Worm (Caenorhabditis elegans) whole organism, early embryonic: ENCODE results near the gene abhd-5.2.
A peak's percentile ranks its signal among the peaks of the same experiment; 100 is the strongest.

ENCODE experiments used
- B0310.2 ChIP-seq: sonication (generic microtip); optimal IDR thresholded peaks from 2 replicates; lab custom pipeline; 2016; ENCODE audit warnings: mild to moderate bottlenecking, missing genetic modification characterization, missing compliant biosample characterization
- F13C5.2 ChIP-seq: sonication (generic microtip); optimal IDR thresholded peaks from 2 replicates; lab custom pipeline; 2017; ENCODE audit warnings: mild to moderate bottlenecking, missing genetic modification characterization, inconsistent platforms, missing compliant biosample characterization
- aly-1 ChIP-seq: sonication (generic microtip); optimal IDR thresholded peaks from 2 replicates; lab custom pipeline; 2016; ENCODE audit warnings: missing genetic modification characterization, missing compliant biosample characterization
- ama-1 ChIP-seq: fragments of 150-350 bp; optimal IDR thresholded peaks from 2 replicates; lab custom pipeline; 2014
- ceh-13 ChIP-seq: fragments of 200-800 bp; sonication (Bioruptor generic); optimal IDR thresholded peaks from 2 replicates; lab custom pipeline; 2018; ENCODE audit warnings: mild to moderate bottlenecking, missing genetic modification characterization, missing compliant biosample characterization
- ceh-36 ChIP-seq: sonication (generic microtip); optimal IDR thresholded peaks from 2 replicates; lab custom pipeline; 2016; ENCODE audit warnings: missing genetic modification characterization, inconsistent platforms, missing compliant biosample characterization
- ets-7 ChIP-seq: sonication (generic microtip); optimal IDR thresholded peaks from 2 replicates; lab custom pipeline; 2016; ENCODE audit warnings: missing genotype, missing genetic modification characterization, missing compliant biosample characterization
- flt-1 ChIP-seq: fragments of 200-800 bp; sonication (Bioruptor generic); IDR thresholded peaks from 2 replicates; pipeline ENCODE4 v1.3.6; 2022; ENCODE audit warnings: missing genetic modification characterization, missing compliant biosample characterization
- hmbx-1 ChIP-seq: sonication (generic microtip); optimal IDR thresholded peaks from 2 replicates; lab custom pipeline; 2016; ENCODE audit warnings: mild to moderate bottlenecking, missing genetic modification characterization, missing compliant biosample characterization
- hmg-4 ChIP-seq: fragments of 200-800 bp; sonication (Bioruptor generic); optimal IDR thresholded peaks from 2 replicates; lab custom pipeline; 2018; ENCODE audit warnings: mild to moderate bottlenecking, missing genetic modification characterization, missing compliant biosample characterization
- hnd-1 ChIP-seq: sonication (generic microtip); optimal IDR thresholded peaks from 2 replicates; lab custom pipeline; 2016; ENCODE audit warnings: missing genetic modification characterization, missing compliant biosample characterization
- pes-1 ChIP-seq: fragments of 200-800 bp; sonication (Bioruptor generic); IDR thresholded peaks from 2 replicates; pipeline ENCODE4 v1.3.6; 2022; ENCODE audit warnings: missing genetic modification reagents, missing genetic modification characterization, missing compliant biosample characterization
- scrt-1 ChIP-seq: fragments of 200-800 bp; sonication (Bioruptor generic); IDR thresholded peaks from 2 replicates; pipeline ENCODE4 v1.3.6; 2022; ENCODE audit warnings: missing genetic modification characterization, missing compliant biosample characterization
- sea-1 ChIP-seq: fragments of 200-800 bp; sonication (Bioruptor generic); conservative IDR thresholded peaks from 2 replicates; pipeline ENCODE4 v1.3.6; 2022; ENCODE audit warnings: missing genetic modification characterization, missing compliant biosample characterization
- tbx-11 ChIP-seq: fragments of 200-800 bp; sonication (Bioruptor generic); IDR thresholded peaks from 2 replicates; pipeline ENCODE4 v1.3.6; 2022; ENCODE audit warnings: missing genetic modification characterization, missing compliant biosample characterization
- tbx-37 ChIP-seq: fragments of 200-800 bp; sonication (Bioruptor generic); conservative IDR thresholded peaks from 2 replicates; pipeline ENCODE4 v1.3.6; 2022; ENCODE audit warnings: missing genetic modification reagents, missing genetic modification characterization, missing compliant biosample characterization
- tra-4 ChIP-seq: sonication (generic microtip); optimal IDR thresholded peaks from 2 replicates; lab custom pipeline; 2017; ENCODE audit warnings: missing genetic modification characterization, missing compliant biosample characterization

abhd-5.2 gene

DNA sequence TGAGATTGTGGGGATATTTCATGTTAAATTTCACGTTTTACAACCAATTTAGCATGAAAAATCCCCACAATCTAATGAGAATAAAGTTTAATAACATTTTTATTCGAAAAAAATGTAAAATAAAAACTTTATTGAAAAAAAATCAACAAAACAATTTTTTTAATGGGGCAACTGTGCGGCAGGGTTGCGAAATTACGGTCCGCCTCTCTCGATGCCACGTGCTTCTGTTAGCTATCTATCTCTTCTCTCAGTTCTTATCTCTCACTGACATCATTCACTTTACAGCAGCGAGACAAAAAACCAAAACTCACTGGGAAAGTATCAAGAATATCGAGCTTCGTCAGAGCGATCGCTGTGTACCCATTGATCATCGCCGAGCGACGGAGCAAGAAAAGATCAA is 23.9 kb upstream of the abhd-5.2 start:
- no peak for TF ChIP-seq ama-1 (lab: Kevin White, UChicago)
- TF ChIP-seq ceh-36 (tag; lab: Kevin White, UChicago), result no peak
- no peak for TF ChIP-seq hmbx-1
- no peak for TF ChIP-seq sea-1 (GFP tag; lab: Robert Waterston, UW)
- no peak for TF ChIP-seq scrt-1 (GFP tag; lab: Robert Waterston, UW)
- no peak for TF ChIP-seq B0310.2 (tag; lab: Kevin White, UChicago)
- TF ChIP-seq tbx-37, result no peak
- TF ChIP-seq ets-7 (tag; lab: Kevin White, UChicago), result no peak
- no peak for TF ChIP-seq aly-1
- TF ChIP-seq hnd-1, result no peak
- no peak for TF ChIP-seq flt-1
- TF ChIP-seq tra-4 (tag; lab: Kevin White, UChicago), result no peak
- no peak for TF ChIP-seq tbx-11 (GFP tag; lab: Robert Waterston, UW)
- TF ChIP-seq pes-1 (GFP tag; lab: Robert Waterston, UW), result no peak
- no peak for TF ChIP-seq ceh-13
- no peak for TF ChIP-seq hmg-4 (GFP tag; lab: Kevin White, UChicago)
- no peak for TF ChIP-seq F13C5.2 (tag; lab: Kevin White, UChicago)

DNA sequence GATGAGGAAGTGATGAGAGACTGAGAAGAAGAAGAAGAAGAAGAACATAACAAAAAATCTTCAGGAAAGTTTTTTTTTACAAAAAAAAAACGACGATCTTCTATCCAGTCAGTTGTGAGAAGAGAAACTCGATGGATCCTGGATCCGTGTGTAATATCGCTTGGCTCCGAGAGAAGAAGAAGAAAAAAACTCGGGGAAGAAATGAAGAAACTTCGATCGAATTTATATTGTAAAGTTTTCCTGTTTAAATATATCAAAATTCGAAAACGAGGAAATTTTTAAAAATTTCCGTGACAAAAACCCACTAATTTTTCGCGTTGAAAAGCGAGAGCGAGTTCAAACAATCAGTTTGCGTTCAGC is 21.2 kb upstream of the abhd-5.2 start, which contains the start of gene adss-1:
Gene adss-1, minus strand, starts transcription at position 101 of the 360 bp plus-strand sequence.
- no peak for TF ChIP-seq ceh-13

DNA sequence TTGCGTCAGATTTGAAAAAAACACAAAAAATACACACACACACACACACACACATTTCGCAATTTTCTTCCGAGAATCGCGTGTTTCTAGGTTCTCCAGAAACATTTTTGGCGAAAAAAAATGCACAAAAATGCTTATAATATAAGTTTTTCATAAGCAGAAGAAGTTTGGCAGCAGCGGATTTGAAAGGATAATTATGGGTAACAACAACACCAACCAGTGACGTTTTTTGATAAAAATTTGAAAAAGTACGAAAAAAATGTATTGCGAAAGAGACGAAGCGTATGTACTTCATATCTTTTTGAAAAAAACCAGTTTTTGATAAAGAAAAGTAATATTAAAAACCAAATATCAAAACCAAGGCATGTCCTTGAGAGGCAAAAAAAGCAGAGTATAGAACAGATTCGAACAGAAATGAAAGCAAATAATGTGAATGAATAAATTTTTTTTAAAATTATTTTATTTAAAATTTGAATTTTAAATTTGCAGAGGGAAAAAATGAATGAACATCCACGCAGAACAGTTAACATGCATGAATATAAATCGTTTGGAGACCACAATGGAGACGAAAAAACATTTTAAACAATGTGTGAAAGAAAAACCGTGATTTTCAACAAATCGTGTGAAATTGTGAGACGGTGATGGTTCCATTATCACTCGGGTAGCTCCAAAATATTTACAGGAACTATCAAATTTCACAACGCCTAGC is 20.6 kb upstream of the abhd-5.2 start:
- TF ChIP-seq ama-1 (lab: Kevin White, UChicago) (peak; percentile 27), tra-4 (tag; lab: Kevin White, UChicago) (no peak), ceh-36 (tag; lab: Kevin White, UChicago) (no peak), aly-1 (no peak)

DNA sequence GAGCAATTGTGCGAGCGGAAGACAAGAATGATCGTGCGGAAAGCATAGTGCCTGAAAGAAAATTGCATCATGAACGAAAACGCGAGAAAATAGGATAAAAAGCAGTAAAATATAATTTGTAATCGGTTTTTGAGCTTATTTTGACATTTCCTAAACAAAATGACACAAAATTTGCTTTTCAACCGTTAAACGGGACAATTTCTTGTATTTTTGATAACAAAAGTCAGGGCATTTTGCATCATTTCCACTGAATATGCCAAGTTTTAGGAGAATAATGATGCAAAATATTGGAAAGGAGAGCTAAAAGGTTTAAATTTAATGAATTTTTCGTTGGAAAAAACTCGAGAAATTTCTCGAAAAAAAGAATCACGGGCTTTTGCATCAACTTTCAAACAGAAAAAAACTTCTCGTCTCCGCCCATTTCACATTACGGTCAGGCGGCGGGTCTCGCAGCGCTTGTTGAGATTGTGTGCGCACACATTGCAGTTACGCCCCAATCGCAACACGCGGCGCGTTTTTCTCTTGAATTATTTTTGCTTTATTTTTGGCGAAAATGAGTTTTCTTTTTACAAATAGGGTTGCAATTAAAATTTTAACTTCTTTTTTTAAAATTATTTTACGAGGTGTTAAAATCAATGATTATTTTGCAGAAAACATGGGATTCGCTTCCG is 17.6 kb upstream of the abhd-5.2 start, which contains the start of the genes hsp-6 and C37H5.5:
Gene hsp-6, minus strand, starts transcription at position 51 of the 671 bp plus-strand sequence.
Gene C37H5.5, plus strand, starts transcription at position 651 of the 671 bp plus-strand sequence.
- TF ChIP-seq hmg-4 (GFP tag; lab: Kevin White, UChicago) (peak; percentile 25), ets-7 (tag; lab: Kevin White, UChicago) (no peak), scrt-1 (GFP tag; lab: Robert Waterston, UW) (no peak), hnd-1 (no peak), F13C5.2 (tag; lab: Kevin White, UChicago) (peak; percentile 57), flt-1 (0 out of 2 replicates have a peak, but pooled peaks have one; percentile 7), ama-1 (lab: Kevin White, UChicago) (no peak), pes-1 (GFP tag; lab: Robert Waterston, UW) (peak; percentile 63; the same call in 1 of the 2 replicates)

DNA sequence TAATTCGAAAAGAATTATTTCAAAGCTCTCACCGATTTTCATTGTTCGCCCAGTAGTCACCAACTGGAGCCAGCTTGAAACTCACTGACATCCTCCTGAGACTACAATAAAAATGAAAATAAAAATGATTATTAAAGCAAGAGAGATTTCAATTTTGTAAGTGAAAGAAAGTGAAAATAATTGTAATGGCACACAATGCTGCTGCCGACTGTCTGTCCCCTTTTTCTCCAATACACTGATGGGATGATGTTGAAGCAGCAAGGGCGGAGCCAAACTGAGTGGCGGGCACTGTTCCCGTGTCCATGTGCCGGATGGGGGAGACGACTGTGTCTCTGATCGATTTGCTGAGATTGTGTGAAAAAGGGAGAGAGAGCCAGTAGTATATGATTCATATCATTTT is 10.2 kb upstream of the abhd-5.2 start, which contains the start of gene C37H5.14:
Gene C37H5.14, minus strand, starts transcription at position 101 of the 400 bp plus-strand sequence.
- no peak for TF ChIP-seq sea-1 (GFP tag; lab: Robert Waterston, UW)
- TF ChIP-seq hmg-4 (GFP tag; lab: Kevin White, UChicago), result no peak
- no peak for TF ChIP-seq F13C5.2 (tag; lab: Kevin White, UChicago)
- TF ChIP-seq scrt-1 (GFP tag; lab: Robert Waterston, UW), result no peak
- no peak for TF ChIP-seq hnd-1
- no peak for TF ChIP-seq tbx-11 (GFP tag; lab: Robert Waterston, UW)
- no peak for TF ChIP-seq hmbx-1
- no peak for TF ChIP-seq B0310.2 (tag; lab: Kevin White, UChicago)

DNA sequence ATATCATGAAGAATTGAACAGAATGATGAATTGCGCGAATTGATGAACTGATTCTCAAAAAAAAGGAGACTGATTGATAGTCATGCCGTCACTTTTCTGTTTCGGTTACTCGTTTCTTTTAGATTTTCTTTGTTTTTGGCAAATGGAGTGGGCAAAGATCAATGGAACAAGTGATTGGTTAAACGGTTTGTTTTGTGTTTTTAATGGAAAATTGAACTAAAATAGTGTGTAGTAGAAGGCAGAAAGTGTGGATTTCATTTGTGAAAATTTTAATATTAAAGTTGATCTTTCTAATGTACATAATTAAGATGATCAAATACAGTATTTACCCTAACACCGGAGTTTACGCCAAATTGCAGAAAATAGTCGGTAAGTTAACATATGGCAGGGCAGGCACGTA is 4.6 kb upstream of the abhd-5.2 start, which contains the start of gene nas-9:
Gene nas-9, minus strand, starts transcription at position 101 of the 400 bp plus-strand sequence.
- TF ChIP-seq B0310.2 (tag; lab: Kevin White, UChicago) (no peak), tbx-37 (no peak), F13C5.2 (tag; lab: Kevin White, UChicago) (no peak), tbx-11 (GFP tag; lab: Robert Waterston, UW) (no peak), ama-1 (lab: Kevin White, UChicago) (no peak), flt-1 (no peak), tra-4 (tag; lab: Kevin White, UChicago) (no peak), scrt-1 (GFP tag; lab: Robert Waterston, UW) (no peak), hmbx-1 (no peak), hmg-4 (GFP tag; lab: Kevin White, UChicago) (no peak), sea-1 (GFP tag; lab: Robert Waterston, UW) (no peak), aly-1 (no peak), pes-1 (GFP tag; lab: Robert Waterston, UW) (no peak), hnd-1 (no peak), ets-7 (tag; lab: Kevin White, UChicago) (no peak), ceh-13 (no peak), ceh-36 (tag; lab: Kevin White, UChicago) (no peak)

DNA sequence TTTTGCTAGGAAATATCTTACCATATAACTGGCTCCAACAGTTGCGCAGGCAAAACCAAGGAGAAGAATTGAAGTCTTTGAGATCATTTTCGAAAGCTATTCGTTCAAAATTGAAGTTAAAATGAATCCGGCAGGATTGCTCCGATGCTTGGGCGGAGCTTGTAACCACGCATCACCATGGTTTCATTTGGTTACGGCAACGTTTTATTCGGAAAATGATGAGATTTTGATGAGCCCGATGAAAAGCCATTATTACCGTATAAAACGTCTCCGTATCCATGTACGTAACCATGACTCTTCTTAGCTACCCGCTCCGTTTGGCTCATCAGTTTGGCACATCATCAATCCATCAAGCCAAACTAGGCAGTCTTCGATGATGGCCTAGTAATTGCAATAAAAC is 3.3 kb upstream of the abhd-5.2 start, which contains the start of gene cwp-1:
Gene cwp-1, minus strand, starts transcription at position 101 of the 400 bp plus-strand sequence.
- TF ChIP-seq tra-4 (tag; lab: Kevin White, UChicago) (no peak), ets-7 (tag; lab: Kevin White, UChicago) (no peak), flt-1 (no peak), hmbx-1 (no peak), hmg-4 (GFP tag; lab: Kevin White, UChicago) (no peak), tbx-11 (GFP tag; lab: Robert Waterston, UW) (no peak), aly-1 (no peak), F13C5.2 (tag; lab: Kevin White, UChicago) (no peak)
